Fruit fly (Drosophila melanogaster) whole organism, embryonic: ENCODE data around the gene CG44362.
A peak's percentile ranks its signal among the peaks of the same experiment; 100 is the strongest.

ENCODE experiments used
- Blimp-1 ChIP-seq: fragments of 200-800 bp; sonication (Bioruptor generic); optimal IDR thresholded peaks from 3 replicates; lab custom pipeline; 2018; ENCODE audit warnings: missing biosample characterization, missing genetic modification characterization, mild to moderate bottlenecking, moderate library complexity, missing genetic modification reagents
- CG11723 ChIP-seq: fragments of 200-800 bp; sonication (Bioruptor generic); optimal IDR thresholded peaks from 2 replicates; lab custom pipeline; 2017; ENCODE audit warnings: missing biosample characterization, mild to moderate bottlenecking, missing genetic modification characterization
- CG12071 ChIP-seq: fragments of 200-800 bp; sonication (Bioruptor generic); optimal IDR thresholded peaks from 3 replicates; lab custom pipeline; 2018; ENCODE audit warnings: missing biosample characterization, mild to moderate bottlenecking, missing genetic modification characterization
- CG12104 ChIP-seq: fragments of 200-800 bp; sonication (Bioruptor generic); optimal IDR thresholded peaks from 3 replicates; lab custom pipeline; 2016; ENCODE audit warnings: missing biosample characterization, missing genetic modification characterization
- CG12942 ChIP-seq: fragments of 200-800 bp; sonication (Bioruptor generic); optimal IDR thresholded peaks from 3 replicates; lab custom pipeline; 2016; ENCODE audit warnings: missing biosample characterization, missing genetic modification characterization
- CG13424 ChIP-seq: fragments of 200-800 bp; sonication (Bioruptor generic); optimal IDR thresholded peaks from 2 replicates; lab custom pipeline; 2019; ENCODE audit warnings: missing biosample characterization, mild to moderate bottlenecking, missing genetic modification characterization, moderate library complexity
- CG1529 ChIP-seq: fragments of 200-800 bp; sonication (Bioruptor generic); optimal IDR thresholded peaks from 3 replicates; lab custom pipeline; 2018; ENCODE audit warnings: missing biosample characterization, missing genetic modification characterization
- CG15514 ChIP-seq: fragments of 200-800 bp; sonication (Bioruptor generic); optimal IDR thresholded peaks from 3 replicates; lab custom pipeline; 2017; ENCODE audit warnings: missing biosample characterization, missing genetic modification characterization, mild to moderate bottlenecking, moderate library complexity, missing genetic modification reagents
- CG1647 ChIP-seq: fragments of 200-800 bp; sonication (Bioruptor generic); optimal IDR thresholded peaks from 3 replicates; lab custom pipeline; 2016; ENCODE audit warnings: missing biosample characterization, missing genetic modification characterization
- CG17568 ChIP-seq: fragments of 200-800 bp; sonication (Bioruptor generic); optimal IDR thresholded peaks from 2 replicates; lab custom pipeline; 2018; ENCODE audit warnings: missing biosample characterization, mild to moderate bottlenecking, missing genetic modification characterization, moderate library complexity
- CG18262 ChIP-seq: fragments of 200-800 bp; optimal IDR thresholded peaks from 3 replicates; lab custom pipeline; 2019; ENCODE audit warnings: missing biosample characterization, mild to moderate bottlenecking, missing genetic modification characterization, moderate library complexity
- CG18476 ChIP-seq: fragments of 200-800 bp; sonication (Bioruptor generic); optimal IDR thresholded peaks from 2 replicates; lab custom pipeline; 2016; ENCODE audit warnings: missing biosample characterization, mild to moderate bottlenecking, missing genetic modification characterization
- CG2129 ChIP-seq: fragments of 200-800 bp; sonication (Bioruptor generic); IDR thresholded peaks from 2 replicates; pipeline ENCODE4 v1.3.6; 2022; ENCODE audit warnings: missing biosample characterization, missing genetic modification characterization; ENCODE audit not compliant: partially characterized antibody
- CG34224 ChIP-seq: fragments of 200-800 bp; sonication (Bioruptor generic); IDR thresholded peaks from 3 replicates; pipeline ENCODE4 v1.3.6; 2022; ENCODE audit warnings: missing biosample characterization, missing genetic modification characterization; ENCODE audit not compliant: partially characterized antibody
- CG4707 ChIP-seq: fragments of 200-800 bp; sonication (Bioruptor generic); optimal IDR thresholded peaks from 2 replicates; lab custom pipeline; 2018; ENCODE audit warnings: missing biosample characterization, mild to moderate bottlenecking, missing genetic modification characterization, moderate library complexity
- CrebB ChIP-seq: fragments of 200-800 bp; sonication (Bioruptor generic); optimal IDR thresholded peaks from 3 replicates; lab custom pipeline; 2018; ENCODE audit warnings: missing biosample characterization, mild to moderate bottlenecking, missing genetic modification characterization
- Hr51 ChIP-seq, 2 experiments: fragments of 200-800 bp; sonication (Bioruptor generic); optimal IDR thresholded peaks; 2 replicates in 1 of 2; 3 replicates in 1 of 2; lab custom pipeline; 2016 to 2018; ENCODE audit warnings: missing biosample characterization in 2 of 2, missing genetic modification characterization in 2 of 2, mild to moderate bottlenecking in 1 of 2, moderate library complexity in 1 of 2
- Hr78 ChIP-seq, 2 experiments: fragments of 200-800 bp in 1 of 2; fragments of >200 bp in 1 of 2; sonication (Bioruptor generic) in 1 of 2; optimal IDR thresholded peaks; 2 replicates each; lab custom pipeline; 2017 to 2019; ENCODE audit warnings: missing biosample characterization in 2 of 2, missing genetic modification characterization in 2 of 2, mild to moderate bottlenecking in 1 of 2, moderate library complexity in 1 of 2
- NC2α ChIP-seq: fragments of 200-800 bp; sonication (Bioruptor generic); optimal IDR thresholded peaks from 2 replicates; lab custom pipeline; 2016; ENCODE audit warnings: missing biosample characterization, missing genetic modification characterization
- Neu2 ChIP-seq: fragments of 200-800 bp; sonication (Bioruptor generic); optimal IDR thresholded peaks from 3 replicates; lab custom pipeline; 2016; ENCODE audit warnings: missing biosample characterization, missing genetic modification characterization, borderline replicate concordance
- Oaz ChIP-seq: fragments of 200-800 bp; sonication (Bioruptor generic); IDR thresholded peaks from 2 replicates; pipeline ENCODE4 v1.3.6; 2022; ENCODE audit warnings: missing biosample characterization, missing genetic modification characterization
- Rfx ChIP-seq: fragments of 200-800 bp; sonication (Bioruptor generic); IDR thresholded peaks from 2 replicates; pipeline ENCODE4 v1.3.6; 2022; ENCODE audit warnings: missing biosample characterization, missing genetic modification characterization
- Sox102F ChIP-seq: fragments of 200-800 bp; sonication (Bioruptor generic); optimal IDR thresholded peaks from 2 replicates; lab custom pipeline; 2018; ENCODE audit warnings: missing biosample characterization, mild to moderate bottlenecking, missing genetic modification characterization, moderate library complexity
- ac ChIP-seq: fragments of 200-800 bp; sonication (Bioruptor generic); optimal IDR thresholded peaks from 3 replicates; lab custom pipeline; 2017; ENCODE audit warnings: missing biosample characterization, mild to moderate bottlenecking, missing genetic modification characterization
- al ChIP-seq: fragments of 200-800 bp; sonication (Bioruptor generic); IDR thresholded peaks from 2 replicates; pipeline ENCODE4 v1.3.6; 2022; ENCODE audit warnings: missing biosample characterization, missing genetic modification characterization
- ara ChIP-seq: fragments of 200-800 bp; sonication (Bioruptor generic); IDR thresholded peaks from 2 replicates; pipeline ENCODE4 v1.3.6; 2022; ENCODE audit warnings: missing biosample characterization, missing genetic modification characterization
- bowl ChIP-seq: fragments of 200-800 bp; sonication (Bioruptor generic); IDR thresholded peaks from 2 replicates; pipeline ENCODE4 v1.3.6; 2022; ENCODE audit warnings: missing biosample characterization, missing genetic modification characterization
- dmrt11E ChIP-seq: fragments of 200-800 bp; sonication (Bioruptor generic); optimal IDR thresholded peaks from 3 replicates; lab custom pipeline; 2018; ENCODE audit warnings: missing biosample characterization, mild to moderate bottlenecking, missing genetic modification characterization, moderate library complexity
- dysf ChIP-seq: fragments of 200-800 bp; sonication (Bioruptor generic); IDR thresholded peaks from 3 replicates; pipeline ENCODE4 v1.3.6; 2022; ENCODE audit warnings: missing biosample characterization, missing genetic modification characterization
- emc ChIP-seq: fragments of 200-800 bp; sonication (Bioruptor generic); optimal IDR thresholded peaks from 2 replicates; lab custom pipeline; 2016; ENCODE audit warnings: missing biosample characterization, missing genetic modification characterization
- esg ChIP-seq: fragments of 200-800 bp; sonication (Bioruptor generic); conservative IDR thresholded peaks from 2 replicates; pipeline ENCODE4 v1.3.6; 2022; ENCODE audit warnings: missing biosample characterization, missing genetic modification characterization
- eve ChIP-seq, 2 experiments: fragments of >200 bp; optimal IDR thresholded peaks; 2 replicates each; lab custom pipeline; 2017; ENCODE audit warnings: missing biosample characterization in 2 of 2, missing genetic modification characterization in 2 of 2
- gcm2 ChIP-seq: fragments of 200-800 bp; sonication (Bioruptor generic); optimal IDR thresholded peaks from 2 replicates; lab custom pipeline; 2016; ENCODE audit warnings: missing biosample characterization, missing genetic modification characterization
- gsb-n ChIP-seq: fragments of 200-800 bp; sonication (Bioruptor generic); optimal IDR thresholded peaks from 3 replicates; lab custom pipeline; 2018; ENCODE audit warnings: missing biosample characterization, mild to moderate bottlenecking, missing genetic modification characterization
- ind ChIP-seq: fragments of 200-800 bp; sonication (Bioruptor generic); optimal IDR thresholded peaks from 3 replicates; lab custom pipeline; 2016; ENCODE audit warnings: missing biosample characterization, missing genetic modification characterization
- jigr1 ChIP-seq: fragments of 200-800 bp; sonication (Bioruptor generic); IDR thresholded peaks from 3 replicates; pipeline ENCODE4 v1.3.6; 2022; ENCODE audit warnings: missing biosample characterization, missing genetic modification characterization
- klu ChIP-seq: fragments of 200-800 bp; sonication (Bioruptor generic); IDR thresholded peaks from 2 replicates; pipeline ENCODE4 v1.3.6; 2022; ENCODE audit warnings: missing biosample characterization, missing genetic modification characterization
- mld ChIP-seq: fragments of 200-800 bp; sonication (Bioruptor generic); IDR thresholded peaks from 3 replicates; pipeline ENCODE4 v1.3.6; 2022; ENCODE audit warnings: missing biosample characterization, missing genetic modification characterization; ENCODE audit not compliant: partially characterized antibody
- nau ChIP-seq: fragments of 200-800 bp; sonication (Bioruptor generic); optimal IDR thresholded peaks from 3 replicates; lab custom pipeline; 2017; ENCODE audit warnings: missing biosample characterization, mild to moderate bottlenecking, missing genetic modification characterization, missing genetic modification reagents
- odd ChIP-seq: fragments of 200-800 bp; sonication (Bioruptor generic); optimal IDR thresholded peaks from 2 replicates; lab custom pipeline; 2017; ENCODE audit warnings: missing biosample characterization, mild to moderate bottlenecking, missing genetic modification characterization
- pb ChIP-seq: fragments of 200-800 bp; sonication (Bioruptor generic); optimal IDR thresholded peaks from 3 replicates; lab custom pipeline; 2016; ENCODE audit warnings: missing biosample characterization, missing genetic modification characterization
- pho ChIP-seq: fragments of 200-800 bp; sonication (Bioruptor generic); optimal IDR thresholded peaks from 2 replicates; lab custom pipeline; 2016; ENCODE audit warnings: missing biosample characterization, missing genetic modification characterization
- pnt ChIP-seq: fragments of 200-800 bp; sonication (Bioruptor generic); optimal IDR thresholded peaks from 3 replicates; lab custom pipeline; 2016; ENCODE audit warnings: missing biosample characterization, missing genetic modification characterization
- row ChIP-seq: fragments of 200-800 bp; sonication (Bioruptor generic); IDR thresholded peaks from 3 replicates; pipeline ENCODE4 v1.3.6; 2022; ENCODE audit warnings: missing biosample characterization, missing genetic modification characterization
- sens-2 ChIP-seq: fragments of 200-800 bp; sonication (Bioruptor generic); IDR thresholded peaks from 2 replicates; pipeline ENCODE4 v1.3.6; 2022; ENCODE audit warnings: missing biosample characterization, missing genetic modification characterization
- tna ChIP-seq: fragments of 200-800 bp; sonication (Bioruptor generic); IDR thresholded peaks from 2 replicates; pipeline ENCODE4 v1.3.6; 2022; ENCODE audit warnings: missing biosample characterization, missing genetic modification characterization; ENCODE audit not compliant: partially characterized antibody
- twi ChIP-seq: fragments of 200-800 bp; optimal IDR thresholded peaks from 2 replicates; lab custom pipeline; 2019; ENCODE audit warnings: missing biosample characterization, mild to moderate bottlenecking, missing genetic modification characterization, moderate library complexity
- vnd ChIP-seq: fragments of 200-800 bp; sonication (Bioruptor generic); IDR thresholded peaks from 3 replicates; pipeline ENCODE4 v1.3.6; 2022; ENCODE audit warnings: missing biosample characterization, missing genetic modification characterization; ENCODE audit not compliant: partially characterized antibody

CG44362 gene

dm6 chr3L:11384824-11385457 lies 12.4 kb upstream of the CG44362 start (continued):
- TF ChIP-seq ind (no peak), CG18476 (GFP tag; lab: Kevin White, UChicago) (no peak), Oaz (GFP tag; lab: Robert Waterston, UW) (no peak), row (GFP tag; lab: Robert Waterston, UW) (0 out of 3 replicates have a peak, but pooled peaks have one; percentile 9), Hr78 (GFP tag; optimal IDR thresholded peaks at IDR 0.05; lab: Kevin White, UChicago) (no peak), CG12942 (GFP tag; lab: Kevin White, UChicago) (no peak), CG4707 (GFP tag; lab: Kevin White, UChicago) (no peak), pnt (GFP tag; lab: Kevin White, UChicago) (no peak), CG12104 (GFP tag; lab: Kevin White, UChicago) (no peak), esg (GFP tag; lab: Robert Waterston, UW) (no peak), CG18262 (tag; lab: Kevin White, UChicago) (peak; percentile 23), CG1647 (GFP tag; lab: Kevin White, UChicago) (no peak), gsb-n (no peak), Sox102F (peak; percentile 2), twi (tag; lab: Kevin White, UChicago) (no peak), CG15514 (no peak), bowl (GFP tag; lab: Robert Waterston, UW) (no peak), Blimp-1 (no peak), CrebB (tag; lab: Kevin White, UChicago) (no peak), eve (GFP tag; optimal IDR thresholded peaks at IDR 0.05; lab: Kevin White, UChicago) (peak in 1 of 2 experiments; percentile 44), CG1529 (GFP tag; lab: Kevin White, UChicago) (no peak), NC2α (GFP tag; lab: Kevin White, UChicago) (no peak), CG2129 (no peak), tna (GFP tag; lab: Robert Waterston, UW) (no peak), Hr51 (GFP tag; optimal IDR thresholded peaks at IDR 0.05; lab: Kevin White, UChicago) (peak in 1 of 2 experiments; percentile 9), dmrt11E (tag; lab: Kevin White, UChicago) (peak; percentile 20)

DNA sequence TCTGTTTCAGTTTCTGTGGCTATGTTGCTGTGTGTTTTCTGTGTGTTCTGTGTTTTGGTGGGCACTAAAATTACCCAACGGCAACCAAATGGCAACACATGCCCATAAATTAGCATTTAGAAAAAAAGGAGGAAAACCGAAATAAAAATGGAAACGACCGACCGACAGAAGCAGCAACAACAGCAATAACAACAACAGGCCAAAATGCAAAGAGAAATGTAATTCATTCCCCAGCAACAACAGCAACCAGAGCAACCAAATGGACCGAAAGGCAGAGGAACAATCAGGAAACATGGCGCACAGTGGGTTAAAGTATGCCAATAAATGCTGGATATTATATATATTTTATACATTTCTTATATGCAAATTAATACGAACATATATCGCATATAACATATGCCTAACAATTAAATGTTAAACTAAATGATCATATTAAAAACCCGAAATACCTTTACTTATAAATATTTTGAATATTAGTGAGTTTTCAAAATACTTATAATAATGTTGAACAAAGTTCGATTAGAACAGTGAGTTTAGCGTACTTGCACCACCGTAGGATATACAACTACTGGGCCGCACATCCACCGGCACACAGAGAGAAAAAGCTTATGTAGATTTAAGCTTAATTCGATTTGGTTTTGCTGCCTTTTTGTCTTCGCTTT lies 8.2 kb upstream of the CG44362 start:
- TF ChIP-seq CG13424 (tag; lab: Kevin White, UChicago): peak; percentile 62
- peak; percentile 9 for TF ChIP-seq CG11723 (GFP tag; lab: Kevin White, UChicago)
- no peak for TF ChIP-seq CG12071
- no peak for TF ChIP-seq pho (GFP tag; lab: Kevin White, UChicago)
- no peak for TF ChIP-seq gcm2 (GFP tag; lab: Kevin White, UChicago)
- peak; percentile 77 for TF ChIP-seq CG18262 (tag; lab: Kevin White, UChicago)
- TF ChIP-seq dysf (GFP tag; lab: Robert Waterston, UW): peak; percentile 54; the same call in 2 of the 3 replicates
- TF ChIP-seq vnd (GFP tag; lab: Robert Waterston, UW): no peak
- no peak for TF ChIP-seq al (GFP tag; lab: Robert Waterston, UW)
- no peak for TF ChIP-seq jigr1 (GFP tag; lab: Robert Waterston, UW)
- TF ChIP-seq odd (GFP tag; lab: Kevin White, UChicago): no peak
- no peak for TF ChIP-seq ac (GFP tag; lab: Kevin White, UChicago)
- TF ChIP-seq gsb-n: peak; percentile 58
- TF ChIP-seq Neu2 (GFP tag; lab: Kevin White, UChicago): no peak
- TF ChIP-seq mld (GFP tag; lab: Robert Waterston, UW): no peak
- TF ChIP-seq emc (GFP tag; lab: Kevin White, UChicago): no peak
- TF ChIP-seq ara: no peak
- peak; percentile 26 for TF ChIP-seq nau (GFP tag; lab: Kevin White, UChicago)
- TF ChIP-seq CG2129: no peak
- TF ChIP-seq CG17568 (GFP tag; lab: Kevin White, UChicago): no peak
- TF ChIP-seq klu (GFP tag; lab: Robert Waterston, UW): no peak
- TF ChIP-seq sens-2 (GFP tag; lab: Robert Waterston, UW): 0 out of 2 replicates have a peak, but pooled peaks have one; percentile 10
- peak; percentile 35; the same call in 1 of the 2 replicates for TF ChIP-seq Rfx (GFP tag; lab: Robert Waterston, UW)
- no peak for TF ChIP-seq CG34224 (GFP tag; lab: Robert Waterston, UW)
- no peak for TF ChIP-seq pb
